Fruit fly (Drosophila melanogaster) whole organism, prepupa: ENCODE data around the gene Sse.
A peak's percentile ranks its signal among the peaks of the same experiment; 100 is the strongest.

ENCODE experiments used
- CG11294 ChIP-seq: fragments of 200-800 bp; sonication (Bioruptor generic); IDR thresholded peaks from 2 replicates; pipeline ENCODE4 v1.3.6; 2022; ENCODE audit warnings: missing biosample characterization, missing genetic modification characterization
- CG11902 ChIP-seq: fragments of 200-800 bp; sonication (Bioruptor generic); optimal IDR thresholded peaks from 3 replicates; lab custom pipeline; 2016; ENCODE audit warnings: missing biosample characterization, missing genetic modification characterization
- CG3032 ChIP-seq: fragments of 200-800 bp; optimal IDR thresholded peaks from 2 replicates; lab custom pipeline; 2019; ENCODE audit warnings: missing biosample characterization, mild to moderate bottlenecking, missing genetic modification characterization, moderate library complexity
- CG31627 ChIP-seq: fragments of 200-800 bp; sonication (Bioruptor generic); optimal IDR thresholded peaks from 3 replicates; lab custom pipeline; 2016; ENCODE audit warnings: missing biosample characterization, missing genetic modification characterization
- CG34406 ChIP-seq: fragments of 200-800 bp; sonication (Bioruptor generic); optimal IDR thresholded peaks from 3 replicates; lab custom pipeline; 2016; ENCODE audit warnings: missing biosample characterization, missing genetic modification characterization
- CG3919 ChIP-seq: fragments of 200-800 bp; sonication (Bioruptor generic); optimal IDR thresholded peaks from 3 replicates; lab custom pipeline; 2016; ENCODE audit warnings: missing biosample characterization, missing genetic modification characterization
- CG4318 ChIP-seq: fragments of 200-800 bp; sonication (Bioruptor generic); optimal IDR thresholded peaks from 3 replicates; lab custom pipeline; 2017; ENCODE audit warnings: missing biosample characterization, mild to moderate bottlenecking, missing genetic modification characterization
- CG6163 ChIP-seq: fragments of 200-800 bp; sonication (Bioruptor generic); IDR thresholded peaks from 3 replicates; pipeline ENCODE4 v1.3.6; 2022; ENCODE audit warnings: missing biosample characterization, missing genetic modification characterization
- CG6276 ChIP-seq: fragments of 200-800 bp; sonication (Bioruptor generic); optimal IDR thresholded peaks from 2 replicates; lab custom pipeline; 2017; ENCODE audit warnings: missing biosample characterization, mild to moderate bottlenecking, missing genetic modification characterization
- CG6792 ChIP-seq: fragments of 200-800 bp; sonication (Bioruptor generic); optimal IDR thresholded peaks from 3 replicates; lab custom pipeline; 2016; ENCODE audit warnings: missing biosample characterization, missing genetic modification characterization
- Eip75B ChIP-seq: fragments of 200-800 bp; sonication (Bioruptor generic); optimal IDR thresholded peaks from 3 replicates; lab custom pipeline; 2016; ENCODE audit warnings: missing biosample characterization, missing genetic modification characterization
- Eip93F ChIP-seq: fragments of 200-800 bp; sonication (Bioruptor generic); optimal IDR thresholded peaks from 2 replicates; lab custom pipeline; 2016; ENCODE audit warnings: missing biosample characterization, mild to moderate bottlenecking, missing genetic modification characterization
- Gug ChIP-seq: fragments of 200-800 bp; sonication (Bioruptor generic); IDR thresholded peaks from 2 replicates; pipeline ENCODE4 v1.3.6; 2022; ENCODE audit warnings: missing biosample characterization, missing genetic modification characterization
- Hr38 ChIP-seq: sonication (Bioruptor generic); optimal IDR thresholded peaks from 2 replicates; lab custom pipeline; 2016; ENCODE audit warnings: missing biosample characterization, missing genetic modification characterization
- Hr39 ChIP-seq: fragments of 200-800 bp; sonication (Bioruptor generic); optimal IDR thresholded peaks from 2 replicates; lab custom pipeline; 2016; ENCODE audit warnings: missing biosample characterization, missing genetic modification characterization
- Hr4 ChIP-seq: fragments of 200-800 bp; sonication (Bioruptor generic); optimal IDR thresholded peaks from 3 replicates; lab custom pipeline; 2016; ENCODE audit warnings: missing biosample characterization, missing genetic modification characterization
- Lpt ChIP-seq: fragments of 200-800 bp; sonication (Bioruptor generic); optimal IDR thresholded peaks from 3 replicates; lab custom pipeline; 2016; ENCODE audit warnings: missing biosample characterization, missing genetic modification characterization
- Sox14 ChIP-seq: fragments of 200-800 bp; sonication (Bioruptor generic); optimal IDR thresholded peaks from 3 replicates; lab custom pipeline; 2016; ENCODE audit warnings: missing biosample characterization, missing genetic modification characterization
- acj6 ChIP-seq: fragments of 200-800 bp; sonication (Bioruptor generic); optimal IDR thresholded peaks from 3 replicates; lab custom pipeline; 2016; ENCODE audit warnings: missing biosample characterization, missing genetic modification characterization
- cyc ChIP-seq: fragments of 200-800 bp; sonication (Bioruptor generic); optimal IDR thresholded peaks from 3 replicates; lab custom pipeline; 2016; ENCODE audit warnings: missing biosample characterization, missing genetic modification characterization
- dac ChIP-seq: fragments of 200-800 bp; sonication (Bioruptor generic); optimal IDR thresholded peaks from 2 replicates; lab custom pipeline; 2017; ENCODE audit warnings: missing biosample characterization, mild to moderate bottlenecking, missing genetic modification characterization
- dsx ChIP-seq: fragments of 200-800 bp; optimal IDR thresholded peaks from 3 replicates; lab custom pipeline; 2019; ENCODE audit warnings: missing biosample characterization, mild to moderate bottlenecking, missing genetic modification characterization, moderate library complexity; ENCODE audit not compliant: poor library complexity, severe bottlenecking
- eg ChIP-seq: fragments of 200-800 bp; sonication (Bioruptor generic); IDR thresholded peaks from 3 replicates; pipeline ENCODE4 v1.3.6; 2022; ENCODE audit warnings: missing biosample characterization, missing genetic modification characterization
- fd59A ChIP-seq: fragments of 200-800 bp; sonication (Bioruptor generic); optimal IDR thresholded peaks from 2 replicates; lab custom pipeline; 2017; ENCODE audit warnings: missing biosample characterization, mild to moderate bottlenecking, missing genetic modification characterization, missing genetic modification reagents
- lz ChIP-seq: fragments of 200-800 bp; sonication (Bioruptor generic); optimal IDR thresholded peaks from 3 replicates; lab custom pipeline; 2016; ENCODE audit warnings: missing biosample characterization, missing genetic modification characterization
- pdm3 ChIP-seq: fragments of 200-800 bp; sonication (Bioruptor generic); optimal IDR thresholded peaks from 3 replicates; lab custom pipeline; 2016; ENCODE audit warnings: missing biosample characterization, missing genetic modification characterization
- spab ChIP-seq: fragments of 200-800 bp; sonication (Bioruptor generic); optimal IDR thresholded peaks from 2 replicates; lab custom pipeline; 2017; ENCODE audit warnings: missing biosample characterization, mild to moderate bottlenecking, missing genetic modification characterization, missing genetic modification reagents
- ss ChIP-seq, 2 experiments: fragments of 200-800 bp; sonication (Bioruptor generic); optimal IDR thresholded peaks; 2 replicates in 1 of 2; 3 replicates in 1 of 2; lab custom pipeline; 2017 to 2018; ENCODE audit warnings: mild to moderate bottlenecking in 2 of 2, missing biosample characterization in 2 of 2, missing genetic modification characterization in 2 of 2, moderate library complexity in 1 of 2
- svp ChIP-seq: fragments of 200-800 bp; sonication (Bioruptor generic); peaks from one replicate; lab custom pipeline; 2016; ENCODE audit warnings: missing biosample characterization, missing genetic modification characterization
- vri ChIP-seq: fragments of 200-800 bp; sonication (Bioruptor generic); optimal IDR thresholded peaks from 3 replicates; lab custom pipeline; 2016; ENCODE audit warnings: missing biosample characterization, mild to moderate bottlenecking, missing genetic modification characterization

The Sse gene

DNA sequence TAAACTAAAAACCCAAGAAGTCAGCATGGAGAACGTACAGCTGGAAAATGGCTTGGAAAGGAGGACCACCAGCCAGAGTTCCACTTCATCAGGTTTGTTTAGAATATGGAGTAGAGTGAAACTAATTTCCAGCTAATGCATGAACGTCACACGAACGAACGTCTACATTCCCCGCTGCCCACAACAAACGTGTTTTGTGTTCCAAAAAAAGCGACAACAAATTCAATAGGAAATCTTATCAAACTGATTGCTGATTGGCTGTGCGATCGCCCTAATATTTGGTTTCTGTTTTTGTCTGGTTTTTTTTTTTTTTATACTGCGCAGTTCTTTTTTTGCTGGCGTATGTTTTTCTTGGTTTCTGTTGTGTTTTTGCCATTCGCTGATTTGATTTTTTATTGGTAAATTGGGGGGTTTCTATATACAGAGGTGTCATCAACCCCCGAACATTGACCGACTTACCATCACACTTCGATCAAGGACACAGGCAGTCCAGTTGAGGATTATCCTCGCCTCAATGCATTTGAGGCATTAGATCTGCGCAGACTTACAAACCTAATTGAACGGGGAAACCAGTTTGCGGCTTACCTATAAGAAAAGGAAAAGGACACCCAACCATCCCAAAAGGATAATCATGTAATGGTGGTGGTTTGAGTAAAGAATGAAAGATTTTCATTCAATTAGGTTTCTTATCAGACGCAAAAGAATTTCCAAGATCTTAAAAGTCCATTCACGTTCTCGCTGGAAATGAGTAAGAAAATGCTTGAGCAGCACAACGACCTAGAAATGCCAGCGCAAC, 6.9 kb downstream of the Sse start:
- TF ChIP-seq svp (GFP tag; lab: Kevin White, UChicago) (peak; percentile 42), CG6163 (GFP tag; lab: Robert Waterston, UW) (no peak)

dm6 chr3L:5654403-5654883, 7.6 kb downstream of the Sse start, which contains the start of gene lin-28:
lin-28 (plus strand) TSS chr3L:5654681.
- TF ChIP-seq dac (GFP tag; lab: Kevin White, UChicago) = no peak
- no peak for TF ChIP-seq CG3032 (tag; lab: Kevin White, UChicago)
- no peak for TF ChIP-seq Eip93F (GFP tag; lab: Kevin White, UChicago)
- no peak for TF ChIP-seq Lpt (GFP tag; lab: Kevin White, UChicago)
- TF ChIP-seq Hr38 (GFP tag; lab: Kevin White, UChicago) = no peak
- no peak for TF ChIP-seq CG11902
- no peak for TF ChIP-seq Gug (GFP tag; lab: Robert Waterston, UW)

DNA sequence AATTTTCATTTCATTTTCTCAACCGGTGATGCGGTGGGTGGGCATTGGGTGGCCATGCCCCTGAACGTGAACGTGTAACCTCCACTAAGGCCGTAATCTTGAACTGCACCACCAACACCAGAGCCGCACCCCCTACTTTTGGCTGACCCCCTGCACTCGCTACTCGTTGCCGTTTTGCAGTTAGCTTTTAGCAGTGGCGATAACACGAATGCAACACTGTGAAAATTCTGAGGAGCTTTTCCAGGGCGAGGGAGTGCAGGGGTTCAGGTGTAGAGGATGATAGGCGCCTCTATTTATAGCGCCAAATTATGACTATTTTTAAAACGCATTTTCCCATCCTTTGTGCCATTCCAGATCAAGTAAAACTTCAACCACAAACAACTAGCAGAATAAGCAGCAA, 18.3 kb downstream of the Sse start:
- no peak for TF ChIP-seq Eip75B (GFP tag; lab: Kevin White, UChicago)
- TF ChIP-seq pdm3 (GFP tag; lab: Kevin White, UChicago) = no peak
- TF ChIP-seq CG34406 = no peak
- TF ChIP-seq CG31627 = no peak
- TF ChIP-seq ss (GFP tag; optimal IDR thresholded peaks at IDR 0.05; lab: Kevin White, UChicago) = no peak
- no peak for TF ChIP-seq cyc (GFP tag; lab: Kevin White, UChicago)
- TF ChIP-seq lz = no peak
- TF ChIP-seq acj6 = no peak
- no peak for TF ChIP-seq eg (GFP tag; lab: Robert Waterston, UW)
- no peak for TF ChIP-seq Sox14 (GFP tag; lab: Kevin White, UChicago)
- no peak for TF ChIP-seq CG6792 (GFP tag; lab: Kevin White, UChicago)
- TF ChIP-seq CG4318 = no peak
- no peak for TF ChIP-seq spab (GFP tag; lab: Kevin White, UChicago)

DNA sequence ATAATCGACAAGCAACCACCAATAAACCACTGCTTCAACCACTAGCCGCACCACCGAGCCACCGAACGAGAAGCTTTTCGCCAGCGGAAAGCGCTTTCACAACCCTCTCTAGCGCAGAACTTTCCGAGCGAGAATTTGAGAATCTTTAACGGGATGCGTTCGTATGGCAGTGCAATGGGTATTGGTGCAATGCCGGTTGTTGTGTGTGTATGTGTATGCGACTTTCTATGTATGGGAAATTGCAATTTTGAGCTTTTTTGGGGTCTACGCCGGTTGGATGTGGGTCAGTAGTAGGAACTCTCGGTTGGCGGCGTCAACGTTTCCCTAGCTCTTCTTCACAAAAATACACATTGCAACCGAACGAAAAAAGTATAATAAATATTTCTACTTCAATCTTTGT, 19.2 kb downstream of the Sse start:
- no peak for TF ChIP-seq CG3919 (GFP tag; lab: Kevin White, UChicago)
- TF ChIP-seq fd59A = no peak
- no peak for TF ChIP-seq CG3032 (tag; lab: Kevin White, UChicago)
- no peak for TF ChIP-seq ss (GFP tag; optimal IDR thresholded peaks at IDR 0.05; lab: Kevin White, UChicago)
- no peak for TF ChIP-seq Eip75B (GFP tag; lab: Kevin White, UChicago)
- no peak for TF ChIP-seq CG11294 (GFP tag; lab: Robert Waterston, UW)
- TF ChIP-seq dsx = no peak
- no peak for TF ChIP-seq Hr4 (GFP tag; lab: Kevin White, UChicago)
- no peak for TF ChIP-seq Eip93F (GFP tag; lab: Kevin White, UChicago)
- TF ChIP-seq Hr39 (GFP tag; lab: Kevin White, UChicago) = no peak
- no peak for TF ChIP-seq CG6792 (GFP tag; lab: Kevin White, UChicago)
- TF ChIP-seq CG31627 = no peak
- TF ChIP-seq pdm3 (GFP tag; lab: Kevin White, UChicago) = no peak
- TF ChIP-seq dac (GFP tag; lab: Kevin White, UChicago) = no peak

- TF ChIP-seq eg (GFP tag; lab: Robert Waterston, UW) (0 out of 3 replicates have a peak, but pooled peaks have one; percentile 22), svp (GFP tag; lab: Kevin White, UChicago) (no peak), CG6276 (GFP tag; lab: Kevin White, UChicago) (no peak), spab (GFP tag; lab: Kevin White, UChicago) (no peak), vri (GFP tag; lab: Kevin White, UChicago) (no peak)
- TF ChIP-seq, all 60 proteins: peak for 1
Measured at dm6 chr3L:5641547-5641946, 20.5 kb downstream of the Sse start.
